Worm (Caenorhabditis elegans) whole organism, L2 larva: ENCODE results near the gene ZK6.8.

ENCODE experiments used
- ZK546.5 ChIP-seq: sonication (generic microtip); optimal IDR thresholded peaks from 2 replicates; lab custom pipeline; 2017; ENCODE audit warnings: missing biosample characterization, missing genetic modification characterization
- ama-1 ChIP-seq: fragments of 150-350 bp; optimal IDR thresholded peaks from 2 replicates; lab custom pipeline; 2018; ENCODE audit warnings: inconsistent platforms
- blmp-1 ChIP-seq: sonication (generic microtip); optimal IDR thresholded peaks from 2 replicates; lab custom pipeline; 2017; ENCODE audit warnings: missing genetic modification characterization, mild to moderate bottlenecking, missing compliant biosample characterization, antibody characterized with exemption, moderate library complexity; ENCODE audit not compliant: insufficient read depth
- ceh-16 ChIP-seq: fragments of 150-350 bp; optimal IDR thresholded peaks from 2 replicates; lab custom pipeline; 2014; ENCODE audit warnings: missing biosample characterization, missing genetic modification characterization
- egl-27 ChIP-seq: sonication (generic microtip); optimal IDR thresholded peaks from 3 replicates; lab custom pipeline; 2017; ENCODE audit warnings: missing biosample characterization, missing genetic modification reagents, missing genetic modification characterization
- elt-1 ChIP-seq: fragments of 150-350 bp; optimal IDR thresholded peaks from 2 replicates; lab custom pipeline; 2014; ENCODE audit warnings: missing biosample characterization, missing genetic modification characterization
- nhr-12 ChIP-seq: fragments of 150-350 bp; optimal IDR thresholded peaks from 2 replicates; lab custom pipeline; 2014; ENCODE audit warnings: missing biosample characterization, missing genetic modification characterization
- nhr-237 ChIP-seq: fragments of 150-350 bp; optimal IDR thresholded peaks from 2 replicates; lab custom pipeline; 2014; ENCODE audit warnings: missing biosample characterization, missing genetic modification characterization
- snpc-4 ChIP-seq: fragments of 150-350 bp; optimal IDR thresholded peaks from 2 replicates; lab custom pipeline; 2014; ENCODE audit warnings: missing biosample characterization, missing genetic modification characterization
- unc-39 ChIP-seq: fragments of 150-350 bp; optimal IDR thresholded peaks from 2 replicates; lab custom pipeline; 2014; ENCODE audit warnings: missing biosample characterization, missing genetic modification characterization
- ztf-11 ChIP-seq: sonication (generic microtip); optimal IDR thresholded peaks from 2 replicates; lab custom pipeline; 2017; ENCODE audit warnings: missing biosample characterization, missing genetic modification characterization
- ztf-4 ChIP-seq: fragments of 150-350 bp; optimal IDR thresholded peaks from 2 replicates; lab custom pipeline; 2014; ENCODE audit warnings: missing biosample characterization, missing genetic modification characterization

DNA sequence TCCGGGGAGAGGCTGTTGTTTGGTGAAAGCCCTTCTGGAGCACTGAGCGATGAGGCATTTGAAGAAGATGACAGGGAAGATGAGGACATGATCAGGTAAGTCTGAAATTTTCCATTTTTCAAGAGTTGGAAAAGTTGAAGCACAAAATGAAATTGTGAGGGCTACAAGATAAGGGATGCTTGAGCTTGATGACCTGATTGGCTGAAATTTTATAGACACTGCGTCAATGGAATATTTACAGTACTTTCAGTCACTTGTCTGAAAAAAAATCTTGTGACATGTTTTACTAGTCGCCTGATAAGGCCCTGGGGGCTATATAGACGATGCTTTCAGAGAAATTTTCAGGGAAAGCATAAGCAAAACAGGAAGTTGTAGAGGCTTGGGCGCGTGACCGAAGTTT is 45.4 kb upstream of the ZK6.8 start, which contains the start of gene dmd-8:
- TF ChIP-seq egl-27 (no peak), ZK546.5 (no peak), ztf-11 (tag; lab: Kevin White, UChicago) (no peak), blmp-1 (tag; lab: Kevin White, UChicago) (no peak), nhr-237 (tag; lab: Kevin White, UChicago) (no peak), nhr-12 (tag; lab: Kevin White, UChicago) (no peak), elt-1 (tag; lab: Kevin White, UChicago) (no peak), ztf-4 (tag; lab: Kevin White, UChicago) (no peak), ama-1 (lab: Kevin White, UChicago) (no peak), unc-39 (tag; lab: Kevin White, UChicago) (no peak), ceh-16 (no peak), snpc-4 (tag; lab: Kevin White, UChicago) (no peak)
